Fruit fly (Drosophila melanogaster) whole organism, embryonic: ENCODE measurements around the gene mRpS31.

Source experiments
- ATbp ChIP-seq: fragments of 200-800 bp; sonication (Bioruptor generic); optimal IDR thresholded peaks from 2 replicates; lab custom pipeline; 2017; ENCODE audit warnings: missing biosample characterization, mild to moderate bottlenecking, missing genetic modification characterization, missing genetic modification reagents
- CG10147 ChIP-seq: fragments of 200-800 bp; sonication (Bioruptor generic); optimal IDR thresholded peaks from 2 replicates; lab custom pipeline; 2019; ENCODE audit warnings: missing biosample characterization, mild to moderate bottlenecking, missing genetic modification characterization, moderate library complexity
- CG11560 ChIP-seq: fragments of 200-800 bp; sonication (Bioruptor generic); IDR thresholded peaks from 3 replicates; pipeline ENCODE4 v1.3.6; 2022; ENCODE audit warnings: missing biosample characterization, missing genetic modification characterization
- CG11723 ChIP-seq: fragments of 200-800 bp; sonication (Bioruptor generic); optimal IDR thresholded peaks from 2 replicates; lab custom pipeline; 2017; ENCODE audit warnings: missing biosample characterization, mild to moderate bottlenecking, missing genetic modification characterization
- CG12071 ChIP-seq: fragments of 200-800 bp; sonication (Bioruptor generic); optimal IDR thresholded peaks from 3 replicates; lab custom pipeline; 2018; ENCODE audit warnings: missing biosample characterization, mild to moderate bottlenecking, missing genetic modification characterization
- CG12299 ChIP-seq: fragments of 200-800 bp; sonication (Bioruptor generic); optimal IDR thresholded peaks from 2 replicates; lab custom pipeline; 2018; ENCODE audit warnings: missing biosample characterization, mild to moderate bottlenecking, missing genetic modification characterization
- CG13424 ChIP-seq: fragments of 200-800 bp; sonication (Bioruptor generic); optimal IDR thresholded peaks from 2 replicates; lab custom pipeline; 2019; ENCODE audit warnings: missing biosample characterization, mild to moderate bottlenecking, missing genetic modification characterization, moderate library complexity
- CG14860 ChIP-seq: fragments of 200-800 bp; sonication (Bioruptor generic); IDR thresholded peaks from 3 replicates; pipeline ENCODE4 v1.3.6; 2022; ENCODE audit warnings: missing biosample characterization, missing genetic modification characterization; ENCODE audit not compliant: partially characterized antibody
- CG15269 ChIP-seq: fragments of 200-800 bp; sonication (Bioruptor generic); optimal IDR thresholded peaks from 2 replicates; lab custom pipeline; 2018; ENCODE audit warnings: missing biosample characterization, mild to moderate bottlenecking, missing genetic modification characterization, moderate library complexity
- CG15479 ChIP-seq: fragments of 200-800 bp; sonication (Bioruptor generic); optimal IDR thresholded peaks from 3 replicates; lab custom pipeline; 2019; ENCODE audit warnings: missing biosample characterization, mild to moderate bottlenecking, missing genetic modification characterization, moderate library complexity
- CG1603 ChIP-seq: fragments of 200-800 bp; sonication (Bioruptor generic); optimal IDR thresholded peaks from 2 replicates; lab custom pipeline; 2019; ENCODE audit warnings: missing biosample characterization, mild to moderate bottlenecking, missing genetic modification characterization, moderate library complexity
- CG18262 ChIP-seq: fragments of 200-800 bp; optimal IDR thresholded peaks from 3 replicates; lab custom pipeline; 2019; ENCODE audit warnings: missing biosample characterization, mild to moderate bottlenecking, missing genetic modification characterization, moderate library complexity
- CG1832 ChIP-seq: fragments of 200-800 bp; sonication (Bioruptor generic); optimal IDR thresholded peaks from 2 replicates; lab custom pipeline; 2017; ENCODE audit warnings: missing biosample characterization, mild to moderate bottlenecking, missing genetic modification characterization, inconsistent platforms
- CG3065 ChIP-seq: fragments of 200-800 bp; sonication (Bioruptor generic); optimal IDR thresholded peaks from 2 replicates; lab custom pipeline; 2016; ENCODE audit warnings: missing biosample characterization, missing genetic modification characterization
- CG7839 ChIP-seq: fragments of 200-800 bp; sonication (Bioruptor generic); optimal IDR thresholded peaks from 3 replicates; lab custom pipeline; 2018; ENCODE audit warnings: missing biosample characterization, mild to moderate bottlenecking, missing genetic modification characterization, moderate library complexity
- CG8924 ChIP-seq: fragments of 200-800 bp; optimal IDR thresholded peaks from 3 replicates; lab custom pipeline; 2019; ENCODE audit warnings: missing biosample characterization, mild to moderate bottlenecking, missing genetic modification characterization, moderate library complexity
- CG9876 ChIP-seq: fragments of 200-800 bp; sonication (Bioruptor generic); optimal IDR thresholded peaks from 2 replicates; lab custom pipeline; 2016; ENCODE audit warnings: missing biosample characterization, missing genetic modification characterization
- CG9932 ChIP-seq: fragments of 200-800 bp; sonication (Bioruptor generic); IDR thresholded peaks from 2 replicates; pipeline ENCODE4 v1.3.6; 2022; ENCODE audit warnings: missing biosample characterization, missing genetic modification characterization
- Dbx ChIP-seq: fragments of 200-800 bp; sonication (Bioruptor generic); IDR thresholded peaks from 3 replicates; pipeline ENCODE4 v1.3.6; 2022; ENCODE audit warnings: missing biosample characterization, missing genetic modification characterization
- Dip2 ChIP-seq: fragments of 200-800 bp; sonication (Bioruptor generic); IDR thresholded peaks from 2 replicates; pipeline ENCODE4 v1.3.6; 2022; ENCODE audit warnings: missing biosample characterization, missing genetic modification characterization
- Dp ChIP-seq: fragments of 200-800 bp; sonication (Bioruptor generic); optimal IDR thresholded peaks from 2 replicates; lab custom pipeline; 2018; ENCODE audit warnings: missing biosample characterization, mild to moderate bottlenecking, missing genetic modification characterization, moderate library complexity
- ERR ChIP-seq: fragments of 200-800 bp; sonication (Bioruptor generic); optimal IDR thresholded peaks from 2 replicates; lab custom pipeline; 2016; ENCODE audit warnings: missing biosample characterization, missing genetic modification characterization
- H15 ChIP-seq: fragments of 200-800 bp; sonication (Bioruptor generic); IDR thresholded peaks from 3 replicates; pipeline ENCODE4 v1.3.6; 2022; ENCODE audit warnings: missing biosample characterization, missing genetic modification characterization
- Hr39 ChIP-seq: fragments of >200 bp; optimal IDR thresholded peaks from 2 replicates; lab custom pipeline; 2017
- MTF-1 ChIP-seq: fragments of 200-800 bp; sonication (Bioruptor generic); optimal IDR thresholded peaks from 2 replicates; lab custom pipeline; 2018; ENCODE audit warnings: missing biosample characterization, mild to moderate bottlenecking, missing genetic modification characterization, borderline replicate concordance
- Max ChIP-seq: fragments of 200-800 bp; sonication (Bioruptor generic); optimal IDR thresholded peaks from 2 replicates; lab custom pipeline; 2016; ENCODE audit warnings: missing biosample characterization, mild to moderate bottlenecking, missing genetic modification characterization
- Med ChIP-seq: fragments of 200-800 bp; sonication (Bioruptor generic); peaks from one replicate; lab custom pipeline; 2016; ENCODE audit warnings: missing biosample characterization, missing genetic modification characterization, mild to moderate bottlenecking, inconsistent platforms, moderate library complexity
- PHDP ChIP-seq: fragments of 200-800 bp; sonication (Bioruptor generic); optimal IDR thresholded peaks from 3 replicates; lab custom pipeline; 2018; ENCODE audit warnings: missing biosample characterization, mild to moderate bottlenecking, missing genetic modification characterization, moderate library complexity
- Pdp1 ChIP-seq, 2 experiments: fragments of 200-800 bp; sonication (Bioruptor generic); optimal IDR thresholded peaks; 3 replicates each; lab custom pipeline; 2016; ENCODE audit warnings: missing biosample characterization in 2 of 2, missing genetic modification characterization in 2 of 2, mild to moderate bottlenecking in 1 of 2, moderate library complexity in 1 of 2
- Rfx ChIP-seq: fragments of 200-800 bp; sonication (Bioruptor generic); IDR thresholded peaks from 2 replicates; pipeline ENCODE4 v1.3.6; 2022; ENCODE audit warnings: missing biosample characterization, missing genetic modification characterization
- Side ChIP-seq: fragments of 200-800 bp; sonication (Bioruptor generic); optimal IDR thresholded peaks from 2 replicates; lab custom pipeline; 2016; ENCODE audit warnings: missing biosample characterization, missing genetic modification characterization
- Ssrp ChIP-seq: fragments of 200-800 bp; sonication (Bioruptor generic); optimal IDR thresholded peaks from 2 replicates; lab custom pipeline; 2018; ENCODE audit warnings: missing biosample characterization, mild to moderate bottlenecking, missing genetic modification characterization, moderate library complexity
- abd-A ChIP-seq: fragments of 200-800 bp; sonication (Bioruptor generic); optimal IDR thresholded peaks from 3 replicates; lab custom pipeline; 2019; ENCODE audit warnings: missing biosample characterization, mild to moderate bottlenecking, missing genetic modification characterization, moderate library complexity
- bigmax ChIP-seq: fragments of 200-800 bp; sonication (Bioruptor generic); optimal IDR thresholded peaks from 2 replicates; lab custom pipeline; 2018; ENCODE audit warnings: missing biosample characterization, mild to moderate bottlenecking, missing genetic modification characterization
- crc ChIP-seq: fragments of 200-800 bp; sonication (Bioruptor generic); optimal IDR thresholded peaks from 2 replicates; lab custom pipeline; 2016; ENCODE audit warnings: missing biosample characterization, missing genetic modification characterization
- cwo ChIP-seq: fragments of 200-800 bp; sonication (Bioruptor generic); optimal IDR thresholded peaks from 3 replicates; lab custom pipeline; 2017; ENCODE audit warnings: missing biosample characterization, missing genetic modification characterization, mild to moderate bottlenecking, moderate library complexity, missing genetic modification reagents
- fd102C ChIP-seq: fragments of 200-800 bp; sonication (Bioruptor generic); optimal IDR thresholded peaks from 2 replicates; lab custom pipeline; 2018; ENCODE audit warnings: missing biosample characterization, mild to moderate bottlenecking, missing genetic modification characterization, moderate library complexity
- grau ChIP-seq: fragments of 200-800 bp; optimal IDR thresholded peaks from 3 replicates; lab custom pipeline; 2019; ENCODE audit warnings: missing biosample characterization, mild to moderate bottlenecking, missing genetic modification characterization, moderate library complexity
- hth ChIP-seq: fragments of >200 bp; optimal IDR thresholded peaks from 2 replicates; lab custom pipeline; 2017; ENCODE audit warnings: inconsistent platforms
- jing ChIP-seq: fragments of 200-800 bp; sonication (Bioruptor generic); optimal IDR thresholded peaks from 2 replicates; lab custom pipeline; 2018; ENCODE audit warnings: missing biosample characterization, mild to moderate bottlenecking, missing genetic modification characterization
- jumu ChIP-seq: fragments of 200-800 bp; sonication (Bioruptor generic); optimal IDR thresholded peaks from 3 replicates; lab custom pipeline; 2016; ENCODE audit warnings: missing biosample characterization, missing genetic modification characterization
- lilli ChIP-seq: fragments of 200-800 bp; sonication (Bioruptor generic); optimal IDR thresholded peaks from 3 replicates; lab custom pipeline; 2016; ENCODE audit warnings: missing biosample characterization, missing genetic modification characterization
- lov ChIP-seq, 2 experiments: fragments of 200-800 bp in 1 of 2; fragments of >200 bp in 1 of 2; sonication (Bioruptor generic) in 1 of 2; IDR thresholded peaks in 1 of 2; optimal IDR thresholded peaks in 1 of 2; 2 replicates in 1 of 2; 3 replicates in 1 of 2; pipeline versions ENCODE4 v1.3.6 to Lab custom; 2017 to 2022; ENCODE audit warnings: missing biosample characterization in 1 of 2, missing genetic modification characterization in 1 of 2
- nom ChIP-seq: fragments of 200-800 bp; sonication (Bioruptor generic); optimal IDR thresholded peaks from 2 replicates; lab custom pipeline; 2017; ENCODE audit warnings: missing biosample characterization, missing genetic modification characterization, mild to moderate bottlenecking, moderate library complexity, missing genetic modification reagents
- phol ChIP-seq: fragments of 200-800 bp; sonication (Bioruptor generic); optimal IDR thresholded peaks from 3 replicates; lab custom pipeline; 2018; ENCODE audit warnings: missing biosample characterization, mild to moderate bottlenecking, missing genetic modification characterization, moderate library complexity
- pnt ChIP-seq: fragments of 200-800 bp; sonication (Bioruptor generic); optimal IDR thresholded peaks from 3 replicates; lab custom pipeline; 2016; ENCODE audit warnings: missing biosample characterization, missing genetic modification characterization
- sim ChIP-seq: fragments of 200-800 bp; sonication (Bioruptor generic); IDR thresholded peaks from 2 replicates; pipeline ENCODE4 v1.3.6; 2022; ENCODE audit warnings: missing biosample characterization, missing genetic modification characterization
- tin ChIP-seq: fragments of 200-800 bp; sonication (Bioruptor generic); optimal IDR thresholded peaks from 3 replicates; lab custom pipeline; 2016; ENCODE audit warnings: missing biosample characterization, missing genetic modification characterization
- unpg ChIP-seq: fragments of 200-800 bp; sonication (Bioruptor generic); optimal IDR thresholded peaks from 3 replicates; lab custom pipeline; 2018; ENCODE audit warnings: missing biosample characterization, mild to moderate bottlenecking, missing genetic modification characterization, moderate library complexity

Gene mRpS31

dm6 chr3L:16046387-16047066, 41.5 kb downstream of the mRpS31 start (continued):
- TF ChIP-seq CG12299 (tag; lab: Kevin White, UChicago) (peak; percentile 47), Rfx (peak; percentile 63), hth (no peak), Hr39 (lab: Kevin White, UChicago) (no peak), cwo (GFP tag; lab: Kevin White, UChicago) (peak; percentile 15), fd102C (GFP tag; lab: Kevin White, UChicago) (no peak), CG1603 (tag; lab: Kevin White, UChicago) (peak; percentile 19), jing (GFP tag; lab: Kevin White, UChicago) (no peak), Max (GFP tag; lab: Kevin White, UChicago) (no peak), CG15269 (tag; lab: Kevin White, UChicago) (peak; percentile 7), CG15479 (GFP tag; lab: Kevin White, UChicago) (no peak), nom (GFP tag; lab: Kevin White, UChicago) (no peak), tin (GFP tag; lab: Kevin White, UChicago) (no peak), Pdp1 (GFP tag; optimal IDR thresholded peaks at IDR 0.05; lab: Kevin White, UChicago) (no peak), CG10147 (GFP tag; lab: Kevin White, UChicago) (no peak), pnt (GFP tag; lab: Kevin White, UChicago) (no peak), CG14860 (GFP tag; lab: Robert Waterston, UW) (no peak), PHDP (tag; lab: Kevin White, UChicago) (no peak), sim (GFP tag; lab: Robert Waterston, UW) (no peak), ERR (GFP tag; lab: Kevin White, UChicago) (no peak), CG9932 (GFP tag; lab: Robert Waterston, UW) (no peak), H15 (no peak), phol (no peak), Dip2 (no peak), crc (GFP tag; lab: Kevin White, UChicago) (no peak), CG1832 (GFP tag; lab: Kevin White, UChicago) (no peak), jumu (no peak), Dp (GFP tag; lab: Kevin White, UChicago) (no peak), CG12071 (GFP tag; lab: Kevin White, UChicago) (peak; percentile 14), Side (GFP tag; lab: Kevin White, UChicago) (no peak), CG9876 (no peak), CG13424 (tag; lab: Kevin White, UChicago) (no peak), Ssrp (tag; lab: Kevin White, UChicago) (no peak), lov (optimal IDR thresholded peaks at IDR 0.05; lab: Kevin White, UChicago) (no peak), lov (GFP tag; IDR thresholded peaks at IDR 0.05; lab: Robert Waterston, UW) (no peak), Med (peak; percentile 92), CG3065 (no peak), CG7839 (tag; lab: Kevin White, UChicago) (no peak), MTF-1 (GFP tag; lab: Kevin White, UChicago) (peak; percentile 55), CG8924 (tag; lab: Kevin White, UChicago) (peak; percentile 89), bigmax (peak; percentile 94), unpg (GFP tag; lab: Kevin White, UChicago) (peak; percentile 10), abd-A (tag; lab: Kevin White, UChicago) (peak; percentile 85), grau (tag; lab: Kevin White, UChicago) (peak; percentile 16), lilli (GFP tag; lab: Kevin White, UChicago) (peak; percentile 25), CG18262 (tag; lab: Kevin White, UChicago) (no peak), CG11560 (tag; lab: Robert Waterston, UW) (no peak), ATbp (GFP tag; lab: Kevin White, UChicago) (no peak), CG11723 (GFP tag; lab: Kevin White, UChicago) (no peak), Dbx (GFP tag; lab: Robert Waterston, UW) (peak; percentile 23; the same call in 2 of the 3 replicates)
